Fruit fly (Drosophila melanogaster) whole organism, adult: ENCODE results near the gene galene.

Experiments used
- CG12768 ChIP-seq: fragments of 200-800 bp; sonication (Bioruptor generic); optimal IDR thresholded peaks from 2 replicates; lab custom pipeline; 2017; ENCODE audit warnings: missing biosample characterization, missing genetic modification characterization, mild to moderate bottlenecking, moderate library complexity, missing genetic modification reagents
- CG14711 ChIP-seq: fragments of 200-800 bp; sonication (Bioruptor generic); optimal IDR thresholded peaks from 2 replicates; lab custom pipeline; 2018; ENCODE audit warnings: missing biosample characterization, mild to moderate bottlenecking, missing genetic modification characterization, moderate library complexity
- CG5204 ChIP-seq: fragments of 200-800 bp; sonication (Bioruptor generic); optimal IDR thresholded peaks from 2 replicates; lab custom pipeline; 2016; ENCODE audit warnings: missing biosample characterization, missing genetic modification characterization
- kay ChIP-seq: fragments of 200-800 bp; sonication (Bioruptor generic); peaks from one replicate; lab custom pipeline; 2016; ENCODE audit warnings: missing biosample characterization, missing genetic modification characterization, borderline replicate concordance
- pad ChIP-seq: fragments of 200-800 bp; sonication (Bioruptor generic); optimal IDR thresholded peaks from 3 replicates; lab custom pipeline; 2017; ENCODE audit warnings: missing biosample characterization, missing genetic modification characterization, mild to moderate bottlenecking, moderate library complexity, missing genetic modification reagents

dm6 chr3L:1208206-1208605, 27.3 kb upstream of the galene start:
- TF ChIP-seq pad (GFP tag; lab: Kevin White, UChicago) (no peak), kay (no peak), CG5204 (GFP tag; lab: Kevin White, UChicago) (no peak), CG12768 (no peak), CG14711 (no peak)
